Fruit fly (Drosophila melanogaster): ENCODE data around the gene Gtpx.

The Gtpx gene

dm6 chr3L:3300345-3300744 is 25.7 kb upstream of the Gtpx start (continued):
- TF ChIP-seq tio (GFP tag; optimal IDR thresholded peaks at IDR 0.05) (peak; percentile 25), CG7372 (GFP tag; IDR thresholded peaks at IDR 0.05) (0 out of 2 replicates have a peak, but pooled peaks have one; percentile 30), HLH4C (GFP tag; IDR thresholded peaks at IDR 0.05; ENCODE audit: partially characterized antibody) (no peak), Scr (GFP tag; IDR thresholded peaks at IDR 0.05; ENCODE audit: partially characterized antibody) (no peak), hbn (GFP tag; IDR thresholded peaks at IDR 0.05; ENCODE audit: partially characterized antibody) (no peak), dysf (GFP tag; IDR thresholded peaks at IDR 0.05) (peak; percentile 63), Hsf (GFP tag; optimal IDR thresholded peaks at IDR 0.05) (peak; percentile 46), stc (GFP tag; IDR thresholded peaks at IDR 0.05) (peak; percentile 57; the same call in 1 of the 2 replicates), CG4328 (GFP tag; optimal IDR thresholded peaks at IDR 0.05) (no peak), CG34422 (GFP tag; IDR thresholded peaks at IDR 0.05) (peak; percentile 63; the same call in 1 of the 3 replicates), Poxn (GFP tag; IDR thresholded peaks at IDR 0.05) (no peak), CG7987 (GFP tag; optimal IDR thresholded peaks at IDR 0.05) (peak; percentile 19), CG14667 (GFP tag; IDR thresholded peaks at IDR 0.05) (peak; percentile 56), emc (GFP tag; optimal IDR thresholded peaks at IDR 0.05) (no peak), CG2120 (GFP tag; optimal IDR thresholded peaks at IDR 0.05) (no peak), pzg (GFP tag; optimal IDR thresholded peaks at IDR 0.05) (no peak), Sry-β (GFP tag; optimal IDR thresholded peaks at IDR 0.05) (no peak), CG8944 (GFP tag; optimal IDR thresholded peaks at IDR 0.05) (no peak), Nf-YC (tag; optimal IDR thresholded peaks at IDR 0.05) (no peak), CG7928 (GFP tag; optimal IDR thresholded peaks at IDR 0.05) (no peak), ac (GFP tag; optimal IDR thresholded peaks at IDR 0.05) (no peak), CG1529 (GFP tag; optimal IDR thresholded peaks at IDR 0.05) (peak; percentile 28), Ada2b (GFP tag; IDR thresholded peaks at IDR 0.05) (peak; percentile 73), Ptx1 (GFP tag; IDR thresholded peaks at IDR 0.05) (peak; percentile 82), psq (GFP tag; optimal IDR thresholded peaks at IDR 0.05) (no peak), CG13123 (GFP tag; optimal IDR thresholded peaks at IDR 0.05) (no peak), org-1 (GFP tag; optimal IDR thresholded peaks at IDR 0.05) (peak; percentile 25), hkb (optimal IDR thresholded peaks at IDR 0.05) (no peak), hkb (GFP tag; IDR thresholded peaks at IDR 0.05) (peak; percentile 89), ATbp (GFP tag; optimal IDR thresholded peaks at IDR 0.05) (peak; percentile 59), Abd-B (GFP tag; optimal IDR thresholded peaks at IDR 0.05) (no peak), trem (tag; optimal IDR thresholded peaks at IDR 0.05) (peak; percentile 19), run (tag; optimal IDR thresholded peaks at IDR 0.05) (no peak), NK7.1 (GFP tag; optimal IDR thresholded peaks at IDR 0.05) (peak; percentile 30), CG13296 (GFP tag; optimal IDR thresholded peaks at IDR 0.05) (no peak), bsh (GFP tag; optimal IDR thresholded peaks at IDR 0.05) (peak in 1 of 2 experiments; percentile 66), CG10366 (GFP tag; IDR thresholded peaks at IDR 0.05) (peak; percentile 74), Max (GFP tag; optimal IDR thresholded peaks at IDR 0.05) (peak; percentile 41), CG31365 (tag; optimal IDR thresholded peaks at IDR 0.05) (peak; percentile 15), Hmx (GFP tag; optimal IDR thresholded peaks at IDR 0.05) (no peak), Xrp1 (GFP tag; IDR thresholded peaks at IDR 0.05) (peak; percentile 78), CG8924 (tag; optimal IDR thresholded peaks at IDR 0.05) (peak; percentile 30), CG15601 (tag; optimal IDR thresholded peaks at IDR 0.05) (peak; percentile 29), da (GFP tag; optimal IDR thresholded peaks at IDR 0.05) (no peak), bcd (GFP tag; optimal IDR thresholded peaks at IDR 0.05) (peak; percentile 49), lbe (GFP tag; optimal IDR thresholded peaks at IDR 0.05) (no peak), repo (GFP tag; optimal IDR thresholded peaks at IDR 0.05) (peak; percentile 55), Taf1 (GFP tag; IDR thresholded peaks at IDR 0.05) (no peak), Nf-YA (GFP tag; IDR thresholded peaks at IDR 0.05) (no peak), mam (GFP tag; optimal IDR thresholded peaks at IDR 0.05) (peak; percentile 54), CG17912 (GFP tag; optimal IDR thresholded peaks at IDR 0.05) (no peak), cato (GFP tag; optimal IDR thresholded peaks at IDR 0.05; ENCODE audit: borderline replicate concordance) (no peak)
